Fruit fly (Drosophila melanogaster): ENCODE data around the gene CG34426.

Gene CG34426

dm6 chr3L:8841757-8842156, 39.5 kb downstream of the CG34426 start (continued):
- TF ChIP-seq CG16813 (GFP tag; IDR thresholded peaks at IDR 0.05; ENCODE audit: partially characterized antibody), result no peak
- TF ChIP-seq CHES-1-like (GFP tag; optimal IDR thresholded peaks at IDR 0.05), result peak; percentile 17
- no peak for TF ChIP-seq CG7963 (GFP tag; IDR thresholded peaks at IDR 0.05; ENCODE audit: partially characterized antibody)
- peak; percentile 52; the same call in 1 of the 2 replicates for TF ChIP-seq Oaz (GFP tag; IDR thresholded peaks at IDR 0.05)
- TF ChIP-seq grau (tag; optimal IDR thresholded peaks at IDR 0.05), result peak; percentile 78
- TF ChIP-seq pita (GFP tag; optimal IDR thresholded peaks at IDR 0.05), result no peak
- peak; percentile 62 for TF ChIP-seq Dek (tag; optimal IDR thresholded peaks at IDR 0.05)
- TF ChIP-seq dm (GFP tag; optimal IDR thresholded peaks at IDR 0.05), result peak; percentile 25
- TF ChIP-seq HHEX (GFP tag; optimal IDR thresholded peaks at IDR 0.05), result peak; percentile 65
- TF ChIP-seq zen2 (GFP tag; IDR thresholded peaks at IDR 0.05; ENCODE audit: partially characterized antibody), result no peak
- peak; percentile 87 for TF ChIP-seq CG11504 (tag; optimal IDR thresholded peaks at IDR 0.05)
- TF ChIP-seq Trl (optimal IDR thresholded peaks at IDR 0.05), result no peak
- peak; percentile 60 for TF ChIP-seq Trl (GFP tag; optimal IDR thresholded peaks at IDR 0.05)
- TF ChIP-seq CG34422 (GFP tag; IDR thresholded peaks at IDR 0.05), result peak; percentile 69; the same call in 1 of the 3 replicates
- TF ChIP-seq Nf-YA (GFP tag; IDR thresholded peaks at IDR 0.05), result 0 out of 2 replicates have a peak, but pooled peaks have one; percentile 45
- peak; percentile 46 for TF ChIP-seq zfh2 (GFP tag; optimal IDR thresholded peaks at IDR 0.05)
- TF ChIP-seq CG32767 (GFP tag; IDR thresholded peaks at IDR 0.05), result peak; percentile 50; the same call in 1 of the 2 replicates
- peak; percentile 66 for TF ChIP-seq CG18619 (GFP tag; optimal IDR thresholded peaks at IDR 0.05)
- peak; percentile 42; the same call in 1 of the 2 replicates for TF ChIP-seq CG14667 (GFP tag; IDR thresholded peaks at IDR 0.05)
- no peak for TF ChIP-seq ham (GFP tag; IDR thresholded peaks at IDR 0.05)
- TF ChIP-seq az2 (GFP tag; optimal IDR thresholded peaks at IDR 0.05), result peak; percentile 73
- peak; percentile 68 for TF ChIP-seq CG6813 (GFP tag; optimal IDR thresholded peaks at IDR 0.05)
- TF ChIP-seq tgo (GFP tag; IDR thresholded peaks at IDR 0.05), result peak; percentile 77; the same call in 2 of the 3 replicates
- peak; percentile 43 for TF ChIP-seq CG6854 (GFP tag; optimal IDR thresholded peaks at IDR 0.05)
- TF ChIP-seq chinmo (GFP tag; IDR thresholded peaks at IDR 0.05; ENCODE audit: partially characterized antibody), result no peak
- peak; percentile 54 for TF ChIP-seq ewg (GFP tag; optimal IDR thresholded peaks at IDR 0.05)
- peak; percentile 80 for TF ChIP-seq PHDP (tag; optimal IDR thresholded peaks at IDR 0.05)
- TF ChIP-seq CG4282 (GFP tag; optimal IDR thresholded peaks at IDR 0.05), result no peak
- TF ChIP-seq Nf-YB (GFP tag; optimal IDR thresholded peaks at IDR 0.05), result peak; percentile 30
- TF ChIP-seq h (optimal IDR thresholded peaks at IDR 0.05), result no peak
- TF ChIP-seq ara (GFP tag; IDR thresholded peaks at IDR 0.05), result peak; percentile 72
- no peak for TF ChIP-seq bbx (GFP tag; IDR thresholded peaks at IDR 0.05; ENCODE audit: partially characterized antibody)
- peak; percentile 69 for TF ChIP-seq Chrac-16 (GFP tag; optimal IDR thresholded peaks at IDR 0.05)
- TF ChIP-seq CG7987 (GFP tag; optimal IDR thresholded peaks at IDR 0.05), result peak; percentile 24
- TF ChIP-seq pnt (GFP tag; optimal IDR thresholded peaks at IDR 0.05), result peak; percentile 50
- TF ChIP-seq CG8290 (GFP tag; optimal IDR thresholded peaks at IDR 0.05), result no peak
- peak in 1 of 2 experiments; percentile 68 for TF ChIP-seq CG8290 (tag; optimal IDR thresholded peaks at IDR 0.05)
- no peak for TF ChIP-seq pb (GFP tag; optimal IDR thresholded peaks at IDR 0.05)
- peak; percentile 76 for TF ChIP-seq caup (GFP tag; optimal IDR thresholded peaks at IDR 0.05; ENCODE audit: severe bottlenecking)
- peak; percentile 58 for TF ChIP-seq chn (GFP tag; optimal IDR thresholded peaks at IDR 0.05)
- peak; percentile 46 for TF ChIP-seq CG11723 (GFP tag; optimal IDR thresholded peaks at IDR 0.05)
- peak; percentile 55 for TF ChIP-seq Asciz (GFP tag; optimal IDR thresholded peaks at IDR 0.05)
- peak; percentile 16 for TF ChIP-seq sug (tag; optimal IDR thresholded peaks at IDR 0.05)
- no peak for TF ChIP-seq CG7271 (tag; optimal IDR thresholded peaks at IDR 0.05)
- TF ChIP-seq CG12659 (GFP tag; optimal IDR thresholded peaks at IDR 0.05), result peak; percentile 77
- TF ChIP-seq CG3726 (GFP tag; IDR thresholded peaks at IDR 0.05), result peak; percentile 47; the same call in 1 of the 3 replicates
- TF ChIP-seq salm (tag; optimal IDR thresholded peaks at IDR 0.05), result peak; percentile 57
- TF ChIP-seq CG1529 (GFP tag; optimal IDR thresholded peaks at IDR 0.05), result peak; percentile 46
- peak; percentile 75 for TF ChIP-seq oc (tag; optimal IDR thresholded peaks at IDR 0.05)
- TF ChIP-seq sim (GFP tag; IDR thresholded peaks at IDR 0.05), result peak; percentile 68
- TF ChIP-seq Lpt (GFP tag; optimal IDR thresholded peaks at IDR 0.05), result no peak

All from whole organism, embryonic.